Worm (Caenorhabditis elegans): ENCODE results near the gene sir-2.2.

Gene sir-2.2

DNA sequence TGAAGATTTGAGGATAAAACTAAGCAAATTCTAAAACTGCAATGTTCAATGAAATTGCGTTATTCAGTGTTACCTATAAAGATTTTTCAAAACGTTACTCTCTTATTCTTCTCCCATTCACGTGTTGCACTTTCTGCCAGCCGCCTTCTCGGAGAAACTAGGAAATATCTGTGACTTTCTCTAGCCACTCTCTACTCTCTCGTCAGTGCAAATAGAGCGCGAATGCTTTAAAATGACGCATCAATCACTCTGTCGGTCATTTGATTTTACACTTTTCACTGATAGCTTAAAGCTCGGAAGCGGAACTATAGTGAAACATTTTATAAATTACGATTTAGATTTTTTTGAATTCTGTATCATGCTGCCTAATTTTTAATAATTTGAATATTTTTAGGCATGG, 1.0 kb downstream of the sir-2.2 start (continued):
- TF ChIP-seq dpl-1 (GFP tag; optimal IDR thresholded peaks at IDR 0.05) (peak; percentile 45), attf-4 (tag; optimal IDR thresholded peaks at IDR 0.05) (no peak), ceh-20 (GFP tag; IDR thresholded peaks at IDR 0.05) (peak; percentile 72), Y105C5A.15 (GFP tag; IDR thresholded peaks at IDR 0.05) (no peak), T26A8.4 (GFP tag; IDR thresholded peaks at IDR 0.05) (no peak), zfp-2 (tag; optimal IDR thresholded peaks at IDR 0.05) (no peak), daf-8 (GFP tag; IDR thresholded peaks at IDR 0.05) (no peak), gei-8 (GFP tag; optimal IDR thresholded peaks at IDR 0.05) (no peak), F37D6.2 (tag; optimal IDR thresholded peaks at IDR 0.05) (no peak), lsy-2 (tag; optimal IDR thresholded peaks at IDR 0.05) (peak in 1 of 2 experiments; percentile 74), Y48G9A.11 (GFP tag; IDR thresholded peaks at IDR 0.05) (no peak), daf-12 (tag; optimal IDR thresholded peaks at IDR 0.05) (no peak), ztf-11 (tag; optimal IDR thresholded peaks at IDR 0.05) (no peak), dmd-8 (GFP tag; IDR thresholded peaks at IDR 0.05) (no peak), dmd-6 (GFP tag; IDR thresholded peaks at IDR 0.05) (peak; percentile 86), sdz-12 (GFP tag; optimal IDR thresholded peaks at IDR 0.05) (no peak), nhr-10 (tag; optimal IDR thresholded peaks at IDR 0.05) (peak; percentile 46), lin-15B (tag; optimal IDR thresholded peaks at IDR 0.05) (no peak), ama-1 (optimal IDR thresholded peaks at IDR 0.05) (no peak), ces-1 (GFP tag; optimal IDR thresholded peaks at IDR 0.05) (no peak), dve-1 (tag; optimal IDR thresholded peaks at IDR 0.05; ENCODE audit: insufficient read depth) (peak; percentile 80), unc-130 (GFP tag; optimal IDR thresholded peaks at IDR 0.05) (no peak), lin-39 (tag; optimal IDR thresholded peaks at IDR 0.05) (peak; percentile 37), mep-1 (tag; optimal IDR thresholded peaks at IDR 0.05) (peak; percentile 88), egl-27 (tag; optimal IDR thresholded peaks at IDR 0.05) (no peak), vab-7 (GFP tag; IDR thresholded peaks at IDR 0.05) (no peak), aly-2 (tag; optimal IDR thresholded peaks at IDR 0.05) (no peak), nhr-77 (tag; optimal IDR thresholded peaks at IDR 0.05) (peak; percentile 75), Y75B8A.6 (GFP tag; IDR thresholded peaks at IDR 0.05) (no peak), mdl-1 (tag; optimal IDR thresholded peaks at IDR 0.05) (peak; percentile 43 to 89), madf-5 (GFP tag; IDR thresholded peaks at IDR 0.05) (no peak), hif-1 (tag; optimal IDR thresholded peaks at IDR 0.05) (peak in 1 of 2 experiments; percentile 65), nhr-42 (GFP tag; IDR thresholded peaks at IDR 0.05) (no peak), tra-1 (GFP tag; IDR thresholded peaks at IDR 0.05) (peak; percentile 29; the same call in 1 of the 2 replicates), tag-97 (GFP tag; IDR thresholded peaks at IDR 0.05) (no peak), skn-1 (tag; optimal IDR thresholded peaks at IDR 0.05) (no peak), mxl-3 (GFP tag; optimal IDR thresholded peaks at IDR 0.05) (peak; percentile 69), zip-11 (GFP tag; IDR thresholded peaks at IDR 0.05) (no peak), lin-13 (GFP tag; optimal IDR thresholded peaks at IDR 0.05) (peak; percentile 58), unc-39 (tag; optimal IDR thresholded peaks at IDR 0.05) (no peak), hlh-30 (tag; optimal IDR thresholded peaks at IDR 0.05; ENCODE audit: insufficient read depth) (peak; percentile 96), F44E2.7 (GFP tag; IDR thresholded peaks at IDR 0.05) (no peak), php-3 (GFP tag; IDR thresholded peaks at IDR 0.05) (peak; percentile 73), R02D3.7 (tag; optimal IDR thresholded peaks at IDR 0.05) (no peak), nhr-111 (GFP tag; optimal IDR thresholded peaks at IDR 0.05) (no peak), dmd-9 (GFP tag; IDR thresholded peaks at IDR 0.05) (no peak), lin-38 (GFP tag; IDR thresholded peaks at IDR 0.05) (peak; percentile 81), D1046.2 (GFP tag; IDR thresholded peaks at IDR 0.05) (no peak), ztf-7 (tag; optimal IDR thresholded peaks at IDR 0.05) (peak; percentile 34), unc-62 (GFP tag; optimal IDR thresholded peaks at IDR 0.05 in 1 of 2) (peak in 1 of 2 experiments; percentile 99), unc-62 (tag; optimal IDR thresholded peaks at IDR 0.05) (no peak), nhr-102 (tag; optimal IDR thresholded peaks at IDR 0.05) (no peak), ceh-28 (tag; optimal IDR thresholded peaks at IDR 0.05) (no peak)
